Worm (Caenorhabditis elegans): Measurements from ENCODE around the gene ZC116.1.

ZC116.1 gene

DNA sequence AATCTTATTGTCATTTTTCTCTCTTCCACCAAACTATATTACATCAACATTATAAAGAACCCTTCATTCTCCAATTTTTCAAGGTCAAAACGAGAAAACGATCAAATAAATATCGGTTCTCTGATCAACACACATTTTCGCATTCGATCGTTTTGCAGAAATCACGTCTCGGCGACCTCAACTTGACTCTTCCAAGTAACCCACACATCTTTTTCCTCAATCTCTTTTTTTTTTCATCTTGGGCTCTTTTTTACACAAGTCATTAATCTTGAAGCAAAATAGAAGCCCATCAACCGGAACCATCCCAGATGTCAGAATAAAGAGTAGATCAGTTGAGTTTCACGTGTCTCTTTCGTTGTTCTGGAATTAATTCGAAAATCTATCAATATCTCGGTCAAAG, 26.6 kb downstream of the ZC116.1 start (continued):
- TF ChIP-seq lsy-2 (tag; optimal IDR thresholded peaks at IDR 0.05): peak; percentile 22 to 49
- peak; percentile 33 for TF ChIP-seq aha-1 (tag; optimal IDR thresholded peaks at IDR 0.05)
- no peak for TF ChIP-seq efl-1 (optimal IDR thresholded peaks at IDR 0.05)
- TF ChIP-seq efl-1 (GFP tag; optimal IDR thresholded peaks at IDR 0.05 in 1 of 2): peak in 1 of 2 experiments; percentile 36
- TF ChIP-seq nhr-47 (tag; optimal IDR thresholded peaks at IDR 0.05): peak; percentile 12
- no peak for TF ChIP-seq unc-30 (tag; optimal IDR thresholded peaks at IDR 0.05)
- peak; percentile 93 for TF ChIP-seq dsc-1 (tag; optimal IDR thresholded peaks at IDR 0.05)
- peak in 1 of 2 experiments; percentile 3 for TF ChIP-seq mdl-1 (tag; optimal IDR thresholded peaks at IDR 0.05)

DNA sequence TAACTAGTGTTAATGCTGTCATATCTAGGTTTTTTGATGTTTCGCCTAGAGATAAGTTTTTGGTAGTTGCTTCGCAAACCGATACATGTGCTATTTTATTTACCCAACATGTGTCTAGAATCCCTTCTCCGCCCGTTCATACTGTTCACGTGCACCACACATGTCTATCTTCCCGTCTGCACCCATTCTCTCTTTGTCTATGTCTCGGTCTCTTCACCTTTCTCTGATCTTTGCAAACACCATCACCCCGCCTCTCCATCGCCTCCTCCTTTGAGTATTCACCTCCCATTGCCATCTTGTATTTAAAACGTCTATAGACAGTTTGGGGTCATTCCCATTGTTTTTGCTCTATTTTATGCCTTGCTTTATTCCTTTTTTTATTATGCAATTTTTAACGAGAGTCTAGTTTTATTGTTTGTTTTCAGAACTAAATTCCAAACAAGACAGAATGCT, 27.6 kb downstream of the ZC116.1 start, which contains the start of gene F56H9.2:
TSS of gene F56H9.2 (plus strand) at position 426 of the 453 bp plus-strand sequence.
- TF ChIP-seq nhr-19 (GFP tag; conservative IDR thresholded peaks at IDR 0.05) (peak; percentile 94), C16A3.4 (tag; optimal IDR thresholded peaks at IDR 0.05) (peak; percentile 41), ets-5 (GFP tag; IDR thresholded peaks at IDR 0.05) (no peak), isw-1 (GFP tag; IDR thresholded peaks at IDR 0.05) (0 out of 2 replicates have a peak, but pooled peaks have one; percentile 2), ceh-8 (GFP tag; optimal IDR thresholded peaks at IDR 0.05) (no peak), lin-14 (GFP tag; optimal IDR thresholded peaks at IDR 0.05) (peak; percentile 96), fos-1 (tag; optimal IDR thresholded peaks at IDR 0.05) (peak; percentile 13), efl-1 (optimal IDR thresholded peaks at IDR 0.05) (peak; percentile 44 to 46), efl-1 (GFP tag; optimal IDR thresholded peaks at IDR 0.05 in 1 of 2) (peak; percentile 14 to 92), mab-9 (GFP tag; IDR thresholded peaks at IDR 0.05) (no peak), pqm-1 (tag; optimal IDR thresholded peaks at IDR 0.05) (peak; percentile 42), hpl-2 (GFP tag; optimal IDR thresholded peaks at IDR 0.05) (no peak), aly-2 (tag; optimal IDR thresholded peaks at IDR 0.05) (no peak), elt-3 (tag; optimal IDR thresholded peaks at IDR 0.05) (peak in 3 of 6 experiments; percentile 68 to 92 (median 70)), egl-27 (tag; optimal IDR thresholded peaks at IDR 0.05) (peak; percentile 66 to 72), dsc-1 (tag; optimal IDR thresholded peaks at IDR 0.05) (peak; percentile 82), tlp-1 (tag; optimal IDR thresholded peaks at IDR 0.05) (no peak), alr-1 (tag; optimal IDR thresholded peaks at IDR 0.05; ENCODE audit: borderline replicate concordance) (no peak), Y116A8C.19 (tag; optimal IDR thresholded peaks at IDR 0.05; ENCODE audit: borderline replicate concordance) (no peak), pag-3 (tag; optimal IDR thresholded peaks at IDR 0.05; ENCODE audit: borderline replicate concordance, insufficient read depth) (no peak), nhr-47 (tag; optimal IDR thresholded peaks at IDR 0.05) (peak; percentile 70), unc-62 (GFP tag; optimal IDR thresholded peaks at IDR 0.05) (no peak), sup-37 (GFP tag; optimal IDR thresholded peaks at IDR 0.05) (peak; percentile 24), ztf-4 (tag; optimal IDR thresholded peaks at IDR 0.05) (peak; percentile 4), fkh-10 (GFP tag; optimal IDR thresholded peaks at IDR 0.05) (no peak), swsn-7 (tag; optimal IDR thresholded peaks at IDR 0.05) (peak; percentile 74), nhr-12 (tag; optimal IDR thresholded peaks at IDR 0.05) (no peak), nhr-71 (tag; optimal IDR thresholded peaks at IDR 0.05) (peak; percentile 95), irx-1 (tag; optimal IDR thresholded peaks at IDR 0.05) (peak; percentile 59), ztf-11 (tag; optimal IDR thresholded peaks at IDR 0.05) (peak in 1 of 2 experiments; percentile 27), snu-23 (GFP tag; optimal IDR thresholded peaks at IDR 0.05) (no peak), pax-3 (tag; optimal IDR thresholded peaks at IDR 0.05) (peak; percentile 83), unc-86 (tag; optimal IDR thresholded peaks at IDR 0.05) (peak; percentile 46), nhr-20 (tag; optimal IDR thresholded peaks at IDR 0.05) (peak; percentile 98), ceh-82 (tag; optimal IDR thresholded peaks at IDR 0.05) (peak in 2 of 3 experiments; percentile 7 to 51), fkh-8 (tag; optimal IDR thresholded peaks at IDR 0.05) (no peak), C34B4.2 (tag; optimal IDR thresholded peaks at IDR 0.05) (no peak), hlh-17 (GFP tag; optimal IDR thresholded peaks at IDR 0.05; ENCODE audit: borderline replicate concordance) (no peak), mep-1 (tag; optimal IDR thresholded peaks at IDR 0.05) (peak; percentile 72), snpc-4 (tag; optimal IDR thresholded peaks at IDR 0.05) (no peak), lin-39 (tag; optimal IDR thresholded peaks at IDR 0.05) (peak; percentile 10), nhr-90 (tag; optimal IDR thresholded peaks at IDR 0.05; ENCODE audit: poor library complexity) (peak; percentile 81), lin-13 (GFP tag; optimal IDR thresholded peaks at IDR 0.05) (peak; percentile 8), aha-1 (tag; optimal IDR thresholded peaks at IDR 0.05) (no peak), nhr-84 (tag; optimal IDR thresholded peaks at IDR 0.05) (no peak), rnt-1 (tag; optimal IDR thresholded peaks at IDR 0.05) (peak; percentile 88)

Measured in whole organism, L1 larva.